Comparison of ENCODE assay signal across 1 worm cellular context in genomic region chrIII:8888956-8889355, ce11.
TF ChIP-seq lines count a peak whose summit lies in the region.

Gene ZK637.14 (minus strand): TSS chrIII:8889156.

TF ChIP-seq in whole organism, L1 larva, 84 proteins besides CTCF, POLR2A, EP300 and RAD21 (continued from another document):
- TF ChIP-seq lin-15B (tag; optimal IDR thresholded peaks at IDR 0.05; lab: Kevin White, UChicago) = no peak
- TF ChIP-seq dsc-1 (tag; optimal IDR thresholded peaks at IDR 0.05; lab: Kevin White, UChicago) = peak; percentile 38
- TF ChIP-seq lin-13 (GFP tag; optimal IDR thresholded peaks at IDR 0.05; lab: Kevin White, UChicago) = no peak
- no peak for TF ChIP-seq lin-14 (GFP tag; optimal IDR thresholded peaks at IDR 0.05; lab: Kevin White, UChicago)
- TF ChIP-seq nhr-19 (GFP tag; conservative IDR thresholded peaks at IDR 0.05; lab: Robert Waterston, UW) = peak; percentile 51
- peak; percentile 62 to 63 for TF ChIP-seq efl-1 (optimal IDR thresholded peaks at IDR 0.05; lab: Kevin White, UChicago)
- peak; percentile 66 to 96 for TF ChIP-seq efl-1 (GFP tag; optimal IDR thresholded peaks at IDR 0.05 in 1 of 2; lab: Kevin White, UChicago)
- no peak for TF ChIP-seq pqm-1 (tag; optimal IDR thresholded peaks at IDR 0.05; lab: Kevin White, UChicago)
- no peak for TF ChIP-seq alr-1 (tag; optimal IDR thresholded peaks at IDR 0.05; lab: Kevin White, UChicago; ENCODE audit: borderline replicate concordance)
- no peak for TF ChIP-seq fkh-10 (GFP tag; optimal IDR thresholded peaks at IDR 0.05; lab: Kevin White, UChicago)
- no peak for TF ChIP-seq egl-27 (tag; optimal IDR thresholded peaks at IDR 0.05; lab: Kevin White, UChicago)
- TF ChIP-seq ceh-90 (tag; optimal IDR thresholded peaks at IDR 0.05; lab: Kevin White, UChicago) = no peak
- TF ChIP-seq blmp-1 (tag; optimal IDR thresholded peaks at IDR 0.05; lab: Kevin White, UChicago) = no peak
- peak; percentile 48 for TF ChIP-seq jun-1 (tag; optimal IDR thresholded peaks at IDR 0.05; lab: Kevin White, UChicago)
- TF ChIP-seq snu-23 (GFP tag; optimal IDR thresholded peaks at IDR 0.05; lab: Kevin White, UChicago) = peak; percentile 76
- peak; percentile 30 for TF ChIP-seq egl-13 (tag; optimal IDR thresholded peaks at IDR 0.05; lab: Kevin White, UChicago)
- no peak for TF ChIP-seq C34B4.2 (tag; optimal IDR thresholded peaks at IDR 0.05; lab: Kevin White, UChicago)
- TF ChIP-seq unc-86 (tag; optimal IDR thresholded peaks at IDR 0.05; lab: Kevin White, UChicago) = peak; percentile 32
- TF ChIP-seq Y116A8C.19 (tag; optimal IDR thresholded peaks at IDR 0.05; lab: Kevin White, UChicago; ENCODE audit: borderline replicate concordance) = no peak
- no peak for TF ChIP-seq nhr-11 (tag; optimal IDR thresholded peaks at IDR 0.05; lab: Kevin White, UChicago)
- TF ChIP-seq zip-4 (GFP tag; optimal IDR thresholded peaks at IDR 0.05; lab: Kevin White, UChicago) = no peak
